Fruit fly (Drosophila melanogaster) whole organism, embryonic: Measurements from ENCODE around the gene CG6294.
A peak's percentile ranks its signal among the peaks of the same experiment; 100 is the strongest.

Experiments
- Bdp1 ChIP-seq: fragments of 200-800 bp; sonication (Bioruptor generic); optimal IDR thresholded peaks from 3 replicates; lab custom pipeline; 2016; ENCODE audit warnings: missing biosample characterization, missing genetic modification characterization
- CG10431 ChIP-seq: fragments of 200-800 bp; sonication (Bioruptor generic); optimal IDR thresholded peaks from 3 replicates; lab custom pipeline; 2018; ENCODE audit warnings: missing biosample characterization, mild to moderate bottlenecking, missing genetic modification characterization
- CG11504 ChIP-seq: fragments of 200-800 bp; sonication (Bioruptor generic); optimal IDR thresholded peaks from 3 replicates; lab custom pipeline; 2019; ENCODE audit warnings: missing biosample characterization, mild to moderate bottlenecking, missing genetic modification characterization, moderate library complexity
- CG12155 ChIP-seq: fragments of 200-800 bp; sonication (Bioruptor generic); optimal IDR thresholded peaks from 3 replicates; lab custom pipeline; 2016; ENCODE audit warnings: missing biosample characterization, missing genetic modification characterization
- CG12744 ChIP-seq: fragments of 200-800 bp; sonication (Bioruptor generic); optimal IDR thresholded peaks from 2 replicates; lab custom pipeline; 2016; ENCODE audit warnings: missing biosample characterization, missing genetic modification characterization
- CG13123 ChIP-seq: fragments of 200-800 bp; sonication (Bioruptor generic); optimal IDR thresholded peaks from 2 replicates; lab custom pipeline; 2016; ENCODE audit warnings: missing biosample characterization, missing genetic modification characterization
- CG14050 ChIP-seq: fragments of 200-800 bp; sonication (Bioruptor generic); IDR thresholded peaks from 3 replicates; pipeline ENCODE4 v1.3.6; 2022; ENCODE audit warnings: missing biosample characterization, missing genetic modification characterization
- CG14667 ChIP-seq: fragments of 200-800 bp; sonication (Bioruptor generic); IDR thresholded peaks from 2 replicates; pipeline ENCODE4 v1.3.6; 2022; ENCODE audit warnings: missing biosample characterization, missing genetic modification characterization
- CG14710 ChIP-seq: fragments of 200-800 bp; sonication (Bioruptor generic); optimal IDR thresholded peaks from 3 replicates; lab custom pipeline; 2019; ENCODE audit warnings: missing biosample characterization, mild to moderate bottlenecking, missing genetic modification characterization, moderate library complexity
- CG14860 ChIP-seq: fragments of 200-800 bp; sonication (Bioruptor generic); IDR thresholded peaks from 3 replicates; pipeline ENCODE4 v1.3.6; 2022; ENCODE audit warnings: missing biosample characterization, missing genetic modification characterization; ENCODE audit not compliant: partially characterized antibody
- CG17186 ChIP-seq: fragments of 200-800 bp; sonication (Bioruptor generic); optimal IDR thresholded peaks from 3 replicates; lab custom pipeline; 2017; ENCODE audit warnings: missing biosample characterization, missing genetic modification reagents, missing genetic modification characterization
- CG17612 ChIP-seq: fragments of 200-800 bp; sonication (Bioruptor generic); IDR thresholded peaks from 2 replicates; pipeline ENCODE4 v1.3.6; 2022; ENCODE audit warnings: missing biosample characterization, missing genetic modification characterization
- CG17829 ChIP-seq: fragments of 200-800 bp; optimal IDR thresholded peaks from 2 replicates; lab custom pipeline; 2019; ENCODE audit warnings: missing biosample characterization, mild to moderate bottlenecking, missing genetic modification characterization, moderate library complexity
- CG18599 ChIP-seq: fragments of 200-800 bp; sonication (Bioruptor generic); optimal IDR thresholded peaks from 3 replicates; lab custom pipeline; 2017; ENCODE audit warnings: missing biosample characterization, missing genetic modification characterization, mild to moderate bottlenecking, moderate library complexity, missing genetic modification reagents
- CG2120 ChIP-seq: fragments of 200-800 bp; sonication (Bioruptor generic); optimal IDR thresholded peaks from 3 replicates; lab custom pipeline; 2016; ENCODE audit warnings: missing biosample characterization, missing genetic modification characterization
- CG3407 ChIP-seq: fragments of 200-800 bp; sonication (Bioruptor generic); optimal IDR thresholded peaks from 2 replicates; lab custom pipeline; 2018; ENCODE audit warnings: missing biosample characterization, mild to moderate bottlenecking, missing genetic modification characterization
- CG34376 ChIP-seq: fragments of 200-800 bp; sonication (Bioruptor generic); optimal IDR thresholded peaks from 2 replicates; lab custom pipeline; 2018; ENCODE audit warnings: missing biosample characterization, mild to moderate bottlenecking, missing genetic modification characterization
- CG4282 ChIP-seq: fragments of 200-800 bp; sonication (Bioruptor generic); optimal IDR thresholded peaks from 2 replicates; lab custom pipeline; 2016; ENCODE audit warnings: missing biosample characterization, missing genetic modification characterization
- CG7839 ChIP-seq: fragments of 200-800 bp; sonication (Bioruptor generic); optimal IDR thresholded peaks from 3 replicates; lab custom pipeline; 2018; ENCODE audit warnings: missing biosample characterization, mild to moderate bottlenecking, missing genetic modification characterization, moderate library complexity
- CG9215 ChIP-seq: fragments of 200-800 bp; sonication (Bioruptor generic); IDR thresholded peaks from 2 replicates; pipeline ENCODE4 v1.3.6; 2022; ENCODE audit warnings: missing biosample characterization, missing genetic modification characterization
- CG9437 ChIP-seq: fragments of 200-800 bp; sonication (Bioruptor generic); optimal IDR thresholded peaks from 2 replicates; lab custom pipeline; 2018; ENCODE audit warnings: missing biosample characterization, mild to moderate bottlenecking, missing genetic modification characterization
- CG9876 ChIP-seq: fragments of 200-800 bp; sonication (Bioruptor generic); optimal IDR thresholded peaks from 2 replicates; lab custom pipeline; 2016; ENCODE audit warnings: missing biosample characterization, missing genetic modification characterization
- Dbx ChIP-seq: fragments of 200-800 bp; sonication (Bioruptor generic); IDR thresholded peaks from 3 replicates; pipeline ENCODE4 v1.3.6; 2022; ENCODE audit warnings: missing biosample characterization, missing genetic modification characterization
- Ets97D ChIP-seq: fragments of 200-800 bp; sonication (Bioruptor generic); optimal IDR thresholded peaks from 3 replicates; lab custom pipeline; 2016; ENCODE audit warnings: missing biosample characterization, missing genetic modification characterization
- Hr3 ChIP-seq: fragments of 200-800 bp; sonication (Bioruptor generic); optimal IDR thresholded peaks from 3 replicates; lab custom pipeline; 2016; ENCODE audit warnings: missing biosample characterization, missing genetic modification characterization
- Max ChIP-seq: fragments of 200-800 bp; sonication (Bioruptor generic); optimal IDR thresholded peaks from 2 replicates; lab custom pipeline; 2016; ENCODE audit warnings: missing biosample characterization, mild to moderate bottlenecking, missing genetic modification characterization
- Stat92E ChIP-seq, 3 experiments: fragments of >200 bp in 2 of 3; fragments of 200-800 bp in 1 of 3; sonication (Bioruptor generic) in 1 of 3; optimal IDR thresholded peaks; 2 replicates each; lab custom pipeline; 2017 to 2019; ENCODE audit warnings: missing biosample characterization in 3 of 3, missing genetic modification characterization in 3 of 3, mild to moderate bottlenecking in 1 of 3, moderate library complexity in 1 of 3
- Usf ChIP-seq: fragments of 200-800 bp; sonication (Bioruptor generic); optimal IDR thresholded peaks from 2 replicates; lab custom pipeline; 2017; ENCODE audit warnings: missing genotype, missing biosample characterization, missing genetic modification characterization
- Xrp1 ChIP-seq: fragments of 200-800 bp; sonication (Bioruptor generic); IDR thresholded peaks from 2 replicates; pipeline ENCODE4 v1.3.6; 2022; ENCODE audit warnings: missing biosample characterization, missing genetic modification characterization
- ab ChIP-seq: fragments of 200-800 bp; sonication (Bioruptor generic); optimal IDR thresholded peaks from 2 replicates; lab custom pipeline; 2016; ENCODE audit warnings: missing biosample characterization, missing genetic modification characterization
- abd-A ChIP-seq: fragments of 200-800 bp; sonication (Bioruptor generic); optimal IDR thresholded peaks from 3 replicates; lab custom pipeline; 2019; ENCODE audit warnings: missing biosample characterization, mild to moderate bottlenecking, missing genetic modification characterization, moderate library complexity
- bbx ChIP-seq: fragments of 200-800 bp; sonication (Bioruptor generic); IDR thresholded peaks from 2 replicates; pipeline ENCODE4 v1.3.6; 2022; ENCODE audit warnings: missing biosample characterization, missing genetic modification characterization; ENCODE audit not compliant: partially characterized antibody
- cg ChIP-seq: fragments of 200-800 bp; sonication (Bioruptor generic); optimal IDR thresholded peaks from 3 replicates; lab custom pipeline; 2019; ENCODE audit warnings: missing biosample characterization, mild to moderate bottlenecking, missing genetic modification characterization, moderate library complexity
- dati ChIP-seq: fragments of 200-800 bp; sonication (Bioruptor generic); IDR thresholded peaks from 2 replicates; pipeline ENCODE4 v1.3.6; 2022; ENCODE audit warnings: missing biosample characterization, missing genetic modification characterization
- gro ChIP-seq: fragments of 200-800 bp; sonication (Bioruptor generic); optimal IDR thresholded peaks from 2 replicates; lab custom pipeline; 2016; ENCODE audit warnings: missing biosample characterization, missing genetic modification characterization
- insv ChIP-seq, 2 experiments: fragments of 200-800 bp; sonication (Bioruptor generic); optimal IDR thresholded peaks; 3 replicates each; lab custom pipeline; 2016 to 2018; ENCODE audit warnings: missing biosample characterization in 2 of 2, missing genetic modification characterization in 2 of 2
- ken ChIP-seq: fragments of 200-800 bp; sonication (Bioruptor generic); IDR thresholded peaks from 3 replicates; pipeline ENCODE4 v1.3.6; 2022; ENCODE audit warnings: missing biosample characterization, missing genetic modification characterization
- klu ChIP-seq: fragments of 200-800 bp; sonication (Bioruptor generic); IDR thresholded peaks from 2 replicates; pipeline ENCODE4 v1.3.6; 2022; ENCODE audit warnings: missing biosample characterization, missing genetic modification characterization
- kni ChIP-seq: fragments of 200-800 bp; sonication (Bioruptor generic); optimal IDR thresholded peaks from 3 replicates; lab custom pipeline; 2017; ENCODE audit warnings: mild to moderate bottlenecking, missing biosample characterization, missing genetic modification reagents, missing genetic modification characterization
- lilli ChIP-seq: fragments of 200-800 bp; sonication (Bioruptor generic); optimal IDR thresholded peaks from 3 replicates; lab custom pipeline; 2016; ENCODE audit warnings: missing biosample characterization, missing genetic modification characterization
- lov ChIP-seq, 2 experiments: fragments of 200-800 bp in 1 of 2; fragments of >200 bp in 1 of 2; sonication (Bioruptor generic) in 1 of 2; IDR thresholded peaks in 1 of 2; optimal IDR thresholded peaks in 1 of 2; 2 replicates in 1 of 2; 3 replicates in 1 of 2; pipeline versions ENCODE4 v1.3.6 to Lab custom; 2017 to 2022; ENCODE audit warnings: missing biosample characterization in 1 of 2, missing genetic modification characterization in 1 of 2
- luna ChIP-seq: fragments of 200-800 bp; sonication (Bioruptor generic); optimal IDR thresholded peaks from 2 replicates; lab custom pipeline; 2016; ENCODE audit warnings: missing biosample characterization, missing genetic modification characterization
- mld ChIP-seq: fragments of 200-800 bp; sonication (Bioruptor generic); IDR thresholded peaks from 3 replicates; pipeline ENCODE4 v1.3.6; 2022; ENCODE audit warnings: missing biosample characterization, missing genetic modification characterization; ENCODE audit not compliant: partially characterized antibody
- nerfin-2 ChIP-seq: fragments of 200-800 bp; sonication (Bioruptor generic); IDR thresholded peaks from 2 replicates; pipeline ENCODE4 v1.3.6; 2022; ENCODE audit warnings: missing biosample characterization, missing genetic modification characterization; ENCODE audit not compliant: partially characterized antibody
- nmo ChIP-seq: fragments of 200-800 bp; sonication (Bioruptor generic); optimal IDR thresholded peaks from 2 replicates; lab custom pipeline; 2018; ENCODE audit warnings: missing biosample characterization, mild to moderate bottlenecking, missing genetic modification characterization, moderate library complexity
- phol ChIP-seq: fragments of 200-800 bp; sonication (Bioruptor generic); optimal IDR thresholded peaks from 3 replicates; lab custom pipeline; 2018; ENCODE audit warnings: missing biosample characterization, mild to moderate bottlenecking, missing genetic modification characterization, moderate library complexity
- scrt ChIP-seq: fragments of 200-800 bp; sonication (Bioruptor generic); optimal IDR thresholded peaks from 2 replicates; lab custom pipeline; 2018; ENCODE audit warnings: missing biosample characterization, mild to moderate bottlenecking, missing genetic modification characterization, moderate library complexity
- slbo ChIP-seq: fragments of 200-800 bp; sonication (Bioruptor generic); IDR thresholded peaks from 2 replicates; pipeline ENCODE4 v1.3.6; 2022; ENCODE audit warnings: missing biosample characterization, missing genetic modification characterization
- sna ChIP-seq: fragments of 200-800 bp; sonication (Bioruptor generic); IDR thresholded peaks from 2 replicates; pipeline ENCODE4 v1.3.6; 2022; ENCODE audit warnings: missing biosample characterization, missing genetic modification characterization; ENCODE audit not compliant: partially characterized antibody
- unc-4 ChIP-seq: fragments of 200-800 bp; sonication (Bioruptor generic); IDR thresholded peaks from 2 replicates; pipeline ENCODE4 v1.3.6; 2022; ENCODE audit warnings: missing biosample characterization, missing genetic modification characterization; ENCODE audit not compliant: partially characterized antibody

Gene CG6294

DNA sequence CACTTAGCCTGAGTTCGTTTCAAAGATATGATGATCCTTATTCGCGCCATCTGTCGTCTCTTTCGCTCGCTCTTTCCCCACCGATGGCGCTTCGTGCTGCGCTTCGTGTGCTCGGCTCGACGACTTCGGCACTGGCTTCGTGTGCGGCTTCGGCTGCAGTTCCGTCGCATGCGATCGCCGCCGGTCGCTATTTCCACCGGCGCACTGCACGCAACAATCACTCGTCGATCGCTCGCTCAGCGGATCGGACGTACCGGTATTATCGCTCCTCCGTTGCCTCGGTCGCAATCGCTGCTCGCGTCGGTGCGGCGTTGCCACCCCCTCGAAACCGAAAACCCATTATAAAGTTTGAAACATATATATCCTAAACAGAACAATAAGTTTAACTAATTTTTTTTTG is 36.3 kb downstream of the CG6294 start (continued):
- TF ChIP-seq CG9215 (no peak), nmo (no peak), nerfin-2 (GFP tag; lab: Robert Waterston, UW) (no peak), Usf (GFP tag; lab: Kevin White, UChicago) (no peak), luna (GFP tag; lab: Kevin White, UChicago) (no peak), Ets97D (peak; percentile 35), CG13123 (GFP tag; lab: Kevin White, UChicago) (no peak), abd-A (tag; lab: Kevin White, UChicago) (no peak), CG14667 (GFP tag; lab: Robert Waterston, UW) (no peak), ken (GFP tag; lab: Robert Waterston, UW) (0 out of 3 replicates have a peak, but pooled peaks have one; percentile 44), CG14710 (no peak), gro (no peak), CG9876 (no peak), CG7839 (peak; percentile 17), bbx (GFP tag; lab: Robert Waterston, UW) (0 out of 2 replicates have a peak, but pooled peaks have one; percentile 33), mld (GFP tag; lab: Robert Waterston, UW) (no peak), CG14860 (no peak), lilli (no peak), CG9437 (GFP tag; lab: Kevin White, UChicago) (no peak), CG4282 (GFP tag; lab: Kevin White, UChicago) (no peak), Hr3 (GFP tag; lab: Kevin White, UChicago) (no peak), insv (GFP tag; optimal IDR thresholded peaks at IDR 0.05; lab: Kevin White, UChicago) (peak in 1 of 2 experiments; percentile 11), Dbx (no peak), sna (no peak), scrt (no peak), slbo (0 out of 2 replicates have a peak, but pooled peaks have one; percentile 7), cg (GFP tag; lab: Kevin White, UChicago) (no peak), Max (GFP tag; lab: Kevin White, UChicago) (no peak), unc-4 (no peak), CG11504 (tag; lab: Kevin White, UChicago) (peak; percentile 19), Stat92E (GFP tag; optimal IDR thresholded peaks at IDR 0.05; lab: Kevin White, UChicago) (peak in 1 of 3 experiments; percentile 32), CG14050 (no peak), phol (tag; lab: Kevin White, UChicago) (no peak), CG17186 (GFP tag; lab: Kevin White, UChicago) (no peak), CG17829 (tag; lab: Kevin White, UChicago) (peak; percentile 57), CG10431 (GFP tag; lab: Kevin White, UChicago) (no peak), CG17612 (no peak), CG18599 (GFP tag; lab: Kevin White, UChicago) (peak; percentile 8), CG3407 (no peak), CG12155 (GFP tag; lab: Kevin White, UChicago) (peak; percentile 53), CG12744 (GFP tag; lab: Kevin White, UChicago) (peak; percentile 57), kni (GFP tag; lab: Kevin White, UChicago) (peak; percentile 5), Xrp1 (GFP tag; lab: Robert Waterston, UW) (peak; percentile 45; the same call in 1 of the 2 replicates), lov (optimal IDR thresholded peaks at IDR 0.05; lab: Kevin White, UChicago) (no peak), lov (GFP tag; IDR thresholded peaks at IDR 0.05; lab: Robert Waterston, UW) (0 out of 3 replicates have a peak, but pooled peaks have one; percentile 40), klu (GFP tag; lab: Robert Waterston, UW) (no peak), Bdp1 (GFP tag; lab: Kevin White, UChicago) (no peak), CG34376 (peak; percentile 2), CG2120 (GFP tag; lab: Kevin White, UChicago) (peak; percentile 8), ab (GFP tag; lab: Kevin White, UChicago) (no peak), dati (GFP tag; lab: Robert Waterston, UW) (no peak)
